Fruit fly (Drosophila melanogaster): ENCODE results near the gene CG10570.
A peak's percentile ranks its signal among the peaks of the same experiment; 100 is the strongest.

Gene CG10570

dm6 chr2L:18810960-18811642 is at the start of gene CG10570, which contains the start of gene CG42502 (continued):
- no peak for TF ChIP-seq fkh (GFP tag; optimal IDR thresholded peaks at IDR 0.05)
- no peak for TF ChIP-seq Sox102F (GFP tag; optimal IDR thresholded peaks at IDR 0.05)
- no peak for TF ChIP-seq Hr39 (GFP tag; optimal IDR thresholded peaks at IDR 0.05)
- peak; percentile 48 for TF ChIP-seq CG34406 (GFP tag; optimal IDR thresholded peaks at IDR 0.05)
- TF ChIP-seq Ets21C (GFP tag; optimal IDR thresholded peaks at IDR 0.05) = no peak
- no peak for TF ChIP-seq CG32006 (GFP tag; optimal IDR thresholded peaks at IDR 0.05)
- TF ChIP-seq OdsH (GFP tag; optimal IDR thresholded peaks at IDR 0.05) = peak; percentile 32
- TF ChIP-seq fd85E (GFP tag; optimal IDR thresholded peaks at IDR 0.05) = no peak
- TF ChIP-seq Sox15 (GFP tag; optimal IDR thresholded peaks at IDR 0.05) = peak; percentile 10

dm6 chr2L:18858661-18859532 is 47.8 kb upstream of the CG10570 start, which contains the start of the genes CG10602 and mRpL13:
Gene CG10602 (minus strand): TSS chr2L:18859248.
Gene mRpL13 (minus strand): TSS chr2L:18859248.
- TF ChIP-seq Sox102F (GFP tag; optimal IDR thresholded peaks at IDR 0.05) (no peak), vri (GFP tag; optimal IDR thresholded peaks at IDR 0.05) (peak; percentile 46), Sox15 (GFP tag; optimal IDR thresholded peaks at IDR 0.05) (no peak), Eip78C (GFP tag) (peak; percentile 3)

- TF ChIP-seq lz (GFP tag; optimal IDR thresholded peaks at IDR 0.05) (peak; percentile 98), CG16779 (tag; optimal IDR thresholded peaks at IDR 0.05) (peak; percentile 91), spab (GFP tag; optimal IDR thresholded peaks at IDR 0.05) (peak; percentile 84), svp (GFP tag) (peak; percentile 99), CG9139 (GFP tag; optimal IDR thresholded peaks at IDR 0.05) (peak; percentile 92), salr (GFP tag; optimal IDR thresholded peaks at IDR 0.05) (peak; percentile 90 to 93), eg (GFP tag; IDR thresholded peaks at IDR 0.05) (peak; percentile 98), Hr39 (GFP tag; optimal IDR thresholded peaks at IDR 0.05) (peak; percentile 98), CG8119 (GFP tag; IDR thresholded peaks at IDR 0.05) (peak; percentile 95), CG34406 (GFP tag; optimal IDR thresholded peaks at IDR 0.05) (peak; percentile 95), CG11294 (GFP tag; IDR thresholded peaks at IDR 0.05) (peak; percentile 93), CG6163 (GFP tag; IDR thresholded peaks at IDR 0.05) (peak; percentile 98), CG6808 (GFP tag; optimal IDR thresholded peaks at IDR 0.05) (peak; percentile 94), CG3919 (GFP tag; optimal IDR thresholded peaks at IDR 0.05) (peak; percentile 97), CG3032 (tag; optimal IDR thresholded peaks at IDR 0.05) (peak; percentile 96), Smox (GFP tag; optimal IDR thresholded peaks at IDR 0.05) (peak; percentile 97), CG7368 (GFP tag; optimal IDR thresholded peaks at IDR 0.05) (peak; percentile 95), CG31627 (GFP tag; optimal IDR thresholded peaks at IDR 0.05) (peak; percentile 98), dsx (GFP tag; optimal IDR thresholded peaks at IDR 0.05; ENCODE audit: poor library complexity, severe bottlenecking) (peak; percentile 95), vri (GFP tag; optimal IDR thresholded peaks at IDR 0.05) (peak; percentile 96), fd59A (GFP tag; optimal IDR thresholded peaks at IDR 0.05) (peak; percentile 90), CG15336 (GFP tag; IDR thresholded peaks at IDR 0.05) (peak; percentile 95), Hr38 (GFP tag; optimal IDR thresholded peaks at IDR 0.05) (peak; percentile 68), dac (GFP tag; optimal IDR thresholded peaks at IDR 0.05) (peak; percentile 93), Sox102F (GFP tag; optimal IDR thresholded peaks at IDR 0.05) (peak; percentile 97), achi (GFP tag; optimal IDR thresholded peaks at IDR 0.05) (peak; percentile 95), fd85E (GFP tag; optimal IDR thresholded peaks at IDR 0.05) (peak; percentile 66), Gug (GFP tag; IDR thresholded peaks at IDR 0.05) (peak; percentile 96), Eip75B (GFP tag; optimal IDR thresholded peaks at IDR 0.05) (peak; percentile 98), Blimp-1 (GFP tag; optimal IDR thresholded peaks at IDR 0.05) (peak; percentile 84), CG11902 (GFP tag; optimal IDR thresholded peaks at IDR 0.05) (peak; percentile 93), CG1621 (tag; optimal IDR thresholded peaks at IDR 0.05) (peak; percentile 94), CG11762 (GFP tag; optimal IDR thresholded peaks at IDR 0.05; ENCODE audit: insufficient read depth) (peak; percentile 94), Lpt (GFP tag; optimal IDR thresholded peaks at IDR 0.05) (peak; percentile 93), Eip78C (GFP tag) (peak; percentile 98), Hr4 (GFP tag; optimal IDR thresholded peaks at IDR 0.05) (peak; percentile 98), OdsH (GFP tag; optimal IDR thresholded peaks at IDR 0.05) (peak; percentile 97), Eip93F (GFP tag; optimal IDR thresholded peaks at IDR 0.05) (peak; percentile 85), CG10669 (GFP tag; optimal IDR thresholded peaks at IDR 0.05) (peak; percentile 94)
These were observed 46.6 kb upstream of the CG10570 start for dm6 chr2L:18857635-18858059.

Measured in whole organism, prepupa.